Fruit fly (Drosophila melanogaster) whole organism, prepupa: ENCODE results near the gene Mp.

ENCODE experiments used
- Blimp-1 ChIP-seq: fragments of 200-800 bp; sonication (Bioruptor generic); optimal IDR thresholded peaks from 3 replicates; lab custom pipeline; 2017; ENCODE audit warnings: missing biosample characterization, missing genetic modification characterization, mild to moderate bottlenecking, moderate library complexity, missing genetic modification reagents
- CG10669 ChIP-seq: fragments of 200-800 bp; sonication (Bioruptor generic); optimal IDR thresholded peaks from 3 replicates; lab custom pipeline; 2018; ENCODE audit warnings: missing biosample characterization, mild to moderate bottlenecking, missing genetic modification characterization, moderate library complexity
- CG11294 ChIP-seq: fragments of 200-800 bp; sonication (Bioruptor generic); IDR thresholded peaks from 2 replicates; pipeline ENCODE4 v1.3.6; 2022; ENCODE audit warnings: missing biosample characterization, missing genetic modification characterization
- CG11762 ChIP-seq: fragments of 200-800 bp; sonication (Bioruptor generic); optimal IDR thresholded peaks from 3 replicates; lab custom pipeline; 2016; ENCODE audit warnings: missing biosample characterization, missing genetic modification characterization; ENCODE audit not compliant: insufficient read depth
- CG1621 ChIP-seq: fragments of 200-800 bp; sonication (Bioruptor generic); optimal IDR thresholded peaks from 3 replicates; lab custom pipeline; 2018; ENCODE audit warnings: missing biosample characterization, mild to moderate bottlenecking, missing genetic modification characterization
- CG31627 ChIP-seq: fragments of 200-800 bp; sonication (Bioruptor generic); optimal IDR thresholded peaks from 3 replicates; lab custom pipeline; 2016; ENCODE audit warnings: missing biosample characterization, missing genetic modification characterization
- CG34406 ChIP-seq: fragments of 200-800 bp; sonication (Bioruptor generic); optimal IDR thresholded peaks from 3 replicates; lab custom pipeline; 2016; ENCODE audit warnings: missing biosample characterization, missing genetic modification characterization
- CG3919 ChIP-seq: fragments of 200-800 bp; sonication (Bioruptor generic); optimal IDR thresholded peaks from 3 replicates; lab custom pipeline; 2016; ENCODE audit warnings: missing biosample characterization, missing genetic modification characterization
- CG6163 ChIP-seq: fragments of 200-800 bp; sonication (Bioruptor generic); IDR thresholded peaks from 3 replicates; pipeline ENCODE4 v1.3.6; 2022; ENCODE audit warnings: missing biosample characterization, missing genetic modification characterization
- CG6276 ChIP-seq: fragments of 200-800 bp; sonication (Bioruptor generic); optimal IDR thresholded peaks from 2 replicates; lab custom pipeline; 2017; ENCODE audit warnings: missing biosample characterization, mild to moderate bottlenecking, missing genetic modification characterization
- CG6792 ChIP-seq: fragments of 200-800 bp; sonication (Bioruptor generic); optimal IDR thresholded peaks from 3 replicates; lab custom pipeline; 2016; ENCODE audit warnings: missing biosample characterization, missing genetic modification characterization
- CG6808 ChIP-seq: fragments of 200-800 bp; sonication (Bioruptor generic); optimal IDR thresholded peaks from 3 replicates; lab custom pipeline; 2017; ENCODE audit warnings: missing biosample characterization, missing genetic modification characterization, mild to moderate bottlenecking, moderate library complexity, missing genetic modification reagents
- CG6854 ChIP-seq: fragments of 200-800 bp; sonication (Bioruptor generic); optimal IDR thresholded peaks from 2 replicates; lab custom pipeline; 2017; ENCODE audit warnings: missing biosample characterization, mild to moderate bottlenecking, missing genetic modification characterization
- CG7368 ChIP-seq: fragments of 200-800 bp; sonication (Bioruptor generic); optimal IDR thresholded peaks from 3 replicates; lab custom pipeline; 2016; ENCODE audit warnings: missing biosample characterization, missing genetic modification characterization
- CG9139 ChIP-seq: fragments of 200-800 bp; sonication (Bioruptor generic); optimal IDR thresholded peaks from 3 replicates; lab custom pipeline; 2017; ENCODE audit warnings: missing biosample characterization, mild to moderate bottlenecking, missing genetic modification characterization
- Eip75B ChIP-seq: fragments of 200-800 bp; sonication (Bioruptor generic); optimal IDR thresholded peaks from 3 replicates; lab custom pipeline; 2016; ENCODE audit warnings: missing biosample characterization, missing genetic modification characterization
- Eip78C ChIP-seq: fragments of 200-800 bp; sonication (Bioruptor generic); peaks from one replicate; lab custom pipeline; 2016; ENCODE audit warnings: missing biosample characterization, missing genetic modification characterization
- Eip93F ChIP-seq: fragments of 200-800 bp; sonication (Bioruptor generic); optimal IDR thresholded peaks from 2 replicates; lab custom pipeline; 2016; ENCODE audit warnings: missing biosample characterization, mild to moderate bottlenecking, missing genetic modification characterization
- Ets96B ChIP-seq: fragments of 200-800 bp; optimal IDR thresholded peaks from 2 replicates; lab custom pipeline; 2019; ENCODE audit warnings: missing biosample characterization, mild to moderate bottlenecking, missing genetic modification characterization, moderate library complexity
- Gug ChIP-seq: fragments of 200-800 bp; sonication (Bioruptor generic); IDR thresholded peaks from 2 replicates; pipeline ENCODE4 v1.3.6; 2022; ENCODE audit warnings: missing biosample characterization, missing genetic modification characterization
- Hr38 ChIP-seq: sonication (Bioruptor generic); optimal IDR thresholded peaks from 2 replicates; lab custom pipeline; 2016; ENCODE audit warnings: missing biosample characterization, missing genetic modification characterization
- Hr39 ChIP-seq: fragments of 200-800 bp; sonication (Bioruptor generic); optimal IDR thresholded peaks from 2 replicates; lab custom pipeline; 2016; ENCODE audit warnings: missing biosample characterization, missing genetic modification characterization
- Hr4 ChIP-seq: fragments of 200-800 bp; sonication (Bioruptor generic); optimal IDR thresholded peaks from 3 replicates; lab custom pipeline; 2016; ENCODE audit warnings: missing biosample characterization, missing genetic modification characterization
- Lpt ChIP-seq: fragments of 200-800 bp; sonication (Bioruptor generic); optimal IDR thresholded peaks from 3 replicates; lab custom pipeline; 2016; ENCODE audit warnings: missing biosample characterization, missing genetic modification characterization
- Met ChIP-seq: fragments of 200-800 bp; sonication (Bioruptor generic); optimal IDR thresholded peaks from 3 replicates; lab custom pipeline; 2016; ENCODE audit warnings: missing biosample characterization, missing genetic modification characterization
- OdsH ChIP-seq: fragments of 200-800 bp; sonication (Bioruptor generic); optimal IDR thresholded peaks from 3 replicates; lab custom pipeline; 2016; ENCODE audit warnings: missing biosample characterization, missing genetic modification characterization
- Smox ChIP-seq: fragments of 200-800 bp; sonication (Bioruptor generic); optimal IDR thresholded peaks from 3 replicates; lab custom pipeline; 2016; ENCODE audit warnings: missing biosample characterization, missing genetic modification characterization
- Sox102F ChIP-seq: fragments of 200-800 bp; sonication (Bioruptor generic); optimal IDR thresholded peaks from 2 replicates; lab custom pipeline; 2016; ENCODE audit warnings: missing biosample characterization, mild to moderate bottlenecking, missing genetic modification characterization
- Sox14 ChIP-seq: fragments of 200-800 bp; sonication (Bioruptor generic); optimal IDR thresholded peaks from 3 replicates; lab custom pipeline; 2016; ENCODE audit warnings: missing biosample characterization, missing genetic modification characterization
- Sox15 ChIP-seq: fragments of 200-800 bp; sonication (Bioruptor generic); optimal IDR thresholded peaks from 3 replicates; lab custom pipeline; 2016; ENCODE audit warnings: missing biosample characterization, missing genetic modification characterization
- acj6 ChIP-seq: fragments of 200-800 bp; sonication (Bioruptor generic); optimal IDR thresholded peaks from 3 replicates; lab custom pipeline; 2016; ENCODE audit warnings: missing biosample characterization, missing genetic modification characterization
- cyc ChIP-seq: fragments of 200-800 bp; sonication (Bioruptor generic); optimal IDR thresholded peaks from 3 replicates; lab custom pipeline; 2016; ENCODE audit warnings: missing biosample characterization, missing genetic modification characterization
- dac ChIP-seq: fragments of 200-800 bp; sonication (Bioruptor generic); optimal IDR thresholded peaks from 2 replicates; lab custom pipeline; 2017; ENCODE audit warnings: missing biosample characterization, mild to moderate bottlenecking, missing genetic modification characterization
- dsx ChIP-seq: fragments of 200-800 bp; optimal IDR thresholded peaks from 3 replicates; lab custom pipeline; 2019; ENCODE audit warnings: missing biosample characterization, mild to moderate bottlenecking, missing genetic modification characterization, moderate library complexity; ENCODE audit not compliant: poor library complexity, severe bottlenecking
- eg ChIP-seq: fragments of 200-800 bp; sonication (Bioruptor generic); IDR thresholded peaks from 3 replicates; pipeline ENCODE4 v1.3.6; 2022; ENCODE audit warnings: missing biosample characterization, missing genetic modification characterization
- esn ChIP-seq: fragments of 200-800 bp; sonication (Bioruptor generic); optimal IDR thresholded peaks from 2 replicates; lab custom pipeline; 2016; ENCODE audit warnings: missing biosample characterization, mild to moderate bottlenecking, missing genetic modification characterization, moderate library complexity
- fd59A ChIP-seq: fragments of 200-800 bp; sonication (Bioruptor generic); optimal IDR thresholded peaks from 2 replicates; lab custom pipeline; 2017; ENCODE audit warnings: missing biosample characterization, mild to moderate bottlenecking, missing genetic modification characterization, missing genetic modification reagents
- fd85E ChIP-seq: fragments of 200-800 bp; sonication (Bioruptor generic); optimal IDR thresholded peaks from 3 replicates; lab custom pipeline; 2016; ENCODE audit warnings: missing biosample characterization, missing genetic modification characterization
- fkh ChIP-seq: fragments of 200-800 bp; sonication (Bioruptor generic); optimal IDR thresholded peaks from 3 replicates; lab custom pipeline; 2017; ENCODE audit warnings: missing biosample characterization, mild to moderate bottlenecking, missing genetic modification characterization, moderate library complexity
- lz ChIP-seq: fragments of 200-800 bp; sonication (Bioruptor generic); optimal IDR thresholded peaks from 3 replicates; lab custom pipeline; 2016; ENCODE audit warnings: missing biosample characterization, missing genetic modification characterization
- net ChIP-seq: fragments of 200-800 bp; sonication (Bioruptor generic); optimal IDR thresholded peaks from 3 replicates; lab custom pipeline; 2016; ENCODE audit warnings: missing biosample characterization, missing genetic modification characterization
- pdm3 ChIP-seq: fragments of 200-800 bp; sonication (Bioruptor generic); optimal IDR thresholded peaks from 3 replicates; lab custom pipeline; 2016; ENCODE audit warnings: missing biosample characterization, missing genetic modification characterization
- salr ChIP-seq, 2 experiments: fragments of 200-800 bp; sonication (Bioruptor generic); optimal IDR thresholded peaks; 3 replicates each; lab custom pipeline; 2016 to 2018; ENCODE audit warnings: missing biosample characterization in 2 of 2, missing genetic modification characterization in 2 of 2, mild to moderate bottlenecking in 1 of 2
- spab ChIP-seq: fragments of 200-800 bp; sonication (Bioruptor generic); optimal IDR thresholded peaks from 2 replicates; lab custom pipeline; 2017; ENCODE audit warnings: missing biosample characterization, mild to moderate bottlenecking, missing genetic modification characterization, missing genetic modification reagents
- ss ChIP-seq, 2 experiments: fragments of 200-800 bp; sonication (Bioruptor generic); optimal IDR thresholded peaks; 2 replicates in 1 of 2; 3 replicates in 1 of 2; lab custom pipeline; 2017 to 2018; ENCODE audit warnings: mild to moderate bottlenecking in 2 of 2, missing biosample characterization in 2 of 2, missing genetic modification characterization in 2 of 2, moderate library complexity in 1 of 2
- svp ChIP-seq: fragments of 200-800 bp; sonication (Bioruptor generic); peaks from one replicate; lab custom pipeline; 2016; ENCODE audit warnings: missing biosample characterization, missing genetic modification characterization
- topi ChIP-seq: fragments of 200-800 bp; sonication (Bioruptor generic); optimal IDR thresholded peaks from 3 replicates; lab custom pipeline; 2016; ENCODE audit warnings: missing biosample characterization, missing genetic modification characterization
- vri ChIP-seq: fragments of 200-800 bp; sonication (Bioruptor generic); optimal IDR thresholded peaks from 3 replicates; lab custom pipeline; 2016; ENCODE audit warnings: missing biosample characterization, mild to moderate bottlenecking, missing genetic modification characterization

Gene Mp

DNA sequence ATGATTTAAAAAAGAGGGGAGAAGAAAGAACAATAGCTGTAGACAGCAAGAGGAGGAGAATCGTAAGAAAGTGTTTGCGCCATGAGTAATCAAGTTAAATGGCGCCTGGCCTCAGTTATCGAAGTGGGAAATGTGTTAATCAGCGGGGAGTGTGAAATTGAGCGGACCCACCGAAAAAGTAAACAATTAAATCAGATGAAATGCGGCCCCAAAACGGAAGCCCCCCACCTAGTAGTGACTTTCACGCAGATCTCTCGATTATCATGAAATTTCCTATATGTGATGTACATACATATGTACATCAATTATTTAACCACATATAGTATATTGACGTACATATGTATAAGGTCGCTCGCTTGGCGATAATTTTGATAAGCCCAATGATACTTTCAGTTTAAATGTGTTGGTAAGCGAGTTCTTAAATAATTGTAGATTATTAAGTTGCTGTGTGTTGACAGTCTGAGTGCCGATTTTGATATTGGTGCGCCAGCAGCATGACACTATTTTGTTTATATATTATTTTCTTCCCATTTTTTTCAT is 22.0 kb upstream of the Mp start (continued):
- TF ChIP-seq Sox102F (GFP tag; lab: Kevin White, UChicago): no peak
- TF ChIP-seq eg (GFP tag; lab: Robert Waterston, UW): no peak
- no peak for TF ChIP-seq CG6792 (GFP tag; lab: Kevin White, UChicago)
- TF ChIP-seq Hr38 (GFP tag; lab: Kevin White, UChicago): no peak
- no peak for TF ChIP-seq Blimp-1 (GFP tag; lab: Kevin White, UChicago)
- TF ChIP-seq CG7368 (GFP tag; lab: Kevin White, UChicago): no peak
- peak; percentile 84 for TF ChIP-seq svp (GFP tag; lab: Kevin White, UChicago)
- peak; percentile 44 for TF ChIP-seq Eip78C (GFP tag; lab: Kevin White, UChicago)
- no peak for TF ChIP-seq Sox15
- TF ChIP-seq esn (GFP tag; lab: Kevin White, UChicago): no peak
- no peak for TF ChIP-seq fd59A (GFP tag; lab: Kevin White, UChicago)
- no peak for TF ChIP-seq CG6808
- TF ChIP-seq spab: no peak

DNA sequence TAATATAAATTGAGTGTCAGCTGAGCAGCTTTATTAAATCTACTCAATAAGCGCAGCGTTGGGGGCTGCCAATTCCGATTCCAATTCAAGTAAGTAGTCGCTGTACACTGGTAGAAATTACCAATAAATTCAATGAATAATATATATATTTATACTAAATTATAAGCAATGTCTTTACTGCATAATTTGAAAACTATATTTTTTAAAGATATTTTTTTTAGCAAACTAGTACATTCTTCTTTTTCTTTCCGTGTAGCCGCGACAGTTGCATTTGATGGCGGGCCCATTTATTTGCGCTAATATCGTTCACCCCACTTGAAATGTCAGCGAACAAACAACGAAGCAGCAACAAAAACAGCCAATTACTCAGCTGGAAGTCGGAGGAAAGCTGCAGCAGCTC is 21.3 kb upstream of the Mp start:
- TF ChIP-seq CG1621 (tag; lab: Kevin White, UChicago) (peak; percentile 22), OdsH (GFP tag; lab: Kevin White, UChicago) (peak; percentile 78), vri (GFP tag; lab: Kevin White, UChicago) (peak; percentile 13), Lpt (GFP tag; lab: Kevin White, UChicago) (peak; percentile 79), esn (GFP tag; lab: Kevin White, UChicago) (peak; percentile 63), CG11762 (GFP tag; lab: Kevin White, UChicago) (peak; percentile 52), fd85E (GFP tag; lab: Kevin White, UChicago) (no peak), CG9139 (GFP tag; lab: Kevin White, UChicago) (no peak), Smox (GFP tag; lab: Kevin White, UChicago) (peak; percentile 47), CG31627 (GFP tag; lab: Kevin White, UChicago) (peak; percentile 17), dsx (GFP tag; lab: Kevin White, UChicago) (peak; percentile 28), topi (GFP tag; lab: Kevin White, UChicago) (peak; percentile 57), Hr4 (GFP tag; lab: Kevin White, UChicago) (peak; percentile 73), Hr38 (GFP tag; lab: Kevin White, UChicago) (no peak), acj6 (GFP tag; lab: Kevin White, UChicago) (peak; percentile 67), Sox14 (GFP tag; lab: Kevin White, UChicago) (peak; percentile 17), CG11294 (GFP tag; lab: Robert Waterston, UW) (peak; percentile 67), eg (GFP tag; lab: Robert Waterston, UW) (peak; percentile 89), pdm3 (peak; percentile 41), CG3919 (GFP tag; lab: Kevin White, UChicago) (peak; percentile 73), fkh (GFP tag; lab: Kevin White, UChicago) (no peak), CG6163 (peak; percentile 92), salr (GFP tag; optimal IDR thresholded peaks at IDR 0.05; lab: Kevin White, UChicago) (peak in 1 of 2 experiments; percentile 53), Gug (GFP tag; lab: Robert Waterston, UW) (peak; percentile 82), Eip93F (GFP tag; lab: Kevin White, UChicago) (no peak), CG6276 (GFP tag; lab: Kevin White, UChicago) (peak; percentile 55), Met (GFP tag; lab: Kevin White, UChicago) (peak; percentile 67), CG10669 (GFP tag; lab: Kevin White, UChicago) (peak; percentile 60), Ets96B (tag; lab: Kevin White, UChicago) (peak; percentile 56), Blimp-1 (GFP tag; lab: Kevin White, UChicago) (peak; percentile 31), ss (GFP tag; optimal IDR thresholded peaks at IDR 0.05; lab: Kevin White, UChicago) (peak; percentile 52 to 61), fd59A (GFP tag; lab: Kevin White, UChicago) (peak; percentile 7), CG34406 (GFP tag; lab: Kevin White, UChicago) (peak; percentile 70), Eip75B (GFP tag; lab: Kevin White, UChicago) (peak; percentile 17), CG6854 (peak; percentile 34), cyc (GFP tag; lab: Kevin White, UChicago) (peak; percentile 46), dac (GFP tag; lab: Kevin White, UChicago) (peak; percentile 10), CG6792 (GFP tag; lab: Kevin White, UChicago) (peak; percentile 58), lz (GFP tag; lab: Kevin White, UChicago) (peak; percentile 36), Sox102F (GFP tag; lab: Kevin White, UChicago) (peak; percentile 62), Hr39 (peak; percentile 20), CG7368 (GFP tag; lab: Kevin White, UChicago) (peak; percentile 21), net (GFP tag; lab: Kevin White, UChicago) (peak; percentile 54)
